Worm (Caenorhabditis elegans) whole organism, L4/young adult: ENCODE measurements around the gene vha-12.

Source experiments
- dao-5 ChIP-seq: sonication (generic microtip); optimal IDR thresholded peaks from 2 replicates; lab custom pipeline; 2016; ENCODE audit warnings: missing genotype, missing genetic modification characterization, moderate library complexity, missing compliant biosample characterization
- him-1 ChIP-seq: sonication (generic microtip); optimal IDR thresholded peaks from 2 replicates; lab custom pipeline; 2016; ENCODE audit warnings: missing genotype, missing genetic modification reagents, missing genetic modification characterization, missing compliant biosample characterization

DNA sequence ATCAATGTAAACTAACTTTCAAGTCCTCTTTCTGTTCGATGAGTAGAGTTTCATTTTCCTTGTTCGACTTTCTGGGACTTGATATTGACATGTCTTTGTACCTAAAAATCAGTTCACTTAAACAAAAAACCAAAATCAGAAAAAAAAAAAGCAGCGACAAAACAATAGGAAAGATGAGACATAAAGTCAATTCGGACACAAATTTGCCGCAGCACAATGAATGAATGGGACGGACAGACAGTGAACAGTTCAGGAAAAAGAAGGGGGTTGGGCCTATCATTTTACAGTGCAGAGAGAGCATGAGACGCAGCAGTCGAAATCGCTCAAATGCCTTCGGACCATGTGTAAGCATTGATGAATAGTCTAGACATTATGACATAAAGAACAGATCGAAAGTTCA, 4.2 kb upstream of the vha-12 start, which contains the start of gene mrp-6:
- TF ChIP-seq him-1 (tag; lab: Kevin White, UChicago) (no peak), dao-5 (no peak)
